Worm (Caenorhabditis elegans) whole organism, late embryonic: ENCODE data around the gene ttr-25.

Experiments
- F13H6.1 ChIP-seq: sonication (generic microtip); optimal IDR thresholded peaks from 2 replicates; lab custom pipeline; 2016; ENCODE audit warnings: missing genetic modification characterization, missing compliant biosample characterization
- T23F11.4 ChIP-seq: fragments of 200-800 bp; sonication (Bioruptor generic); optimal IDR thresholded peaks from 2 replicates; lab custom pipeline; 2018; ENCODE audit warnings: mild to moderate bottlenecking, missing genetic modification characterization, missing compliant biosample characterization
- Y22D7AL.16 ChIP-seq: sonication (generic microtip); optimal IDR thresholded peaks from 2 replicates; lab custom pipeline; 2016; ENCODE audit warnings: missing genetic modification characterization, missing compliant biosample characterization
- ceh-18 ChIP-seq: sonication (generic microtip); optimal IDR thresholded peaks from 2 replicates; lab custom pipeline; 2016; ENCODE audit warnings: missing genetic modification characterization, missing compliant biosample characterization
- ceh-19 ChIP-seq: fragments of 200-800 bp; sonication (Bioruptor generic); optimal IDR thresholded peaks from 2 replicates; lab custom pipeline; 2018; ENCODE audit warnings: mild to moderate bottlenecking, missing genetic modification characterization, missing compliant biosample characterization
- che-1 ChIP-seq: sonication (generic microtip); optimal IDR thresholded peaks from 2 replicates; lab custom pipeline; 2016; ENCODE audit warnings: mild to moderate bottlenecking, missing genetic modification characterization, missing compliant biosample characterization
- dve-1 ChIP-seq: sonication (generic microtip); optimal IDR thresholded peaks from 2 replicates; lab custom pipeline; 2017; ENCODE audit warnings: antibody characterized with exemption, mild to moderate bottlenecking, missing genetic modification characterization, missing compliant biosample characterization
- ets-4 ChIP-seq: sonication (generic microtip); optimal IDR thresholded peaks from 2 replicates; lab custom pipeline; 2016; ENCODE audit warnings: missing genetic modification characterization, missing compliant biosample characterization
- eyg-1 ChIP-seq: sonication (generic microtip); optimal IDR thresholded peaks from 2 replicates; lab custom pipeline; 2016; ENCODE audit warnings: missing genotype, missing genetic modification characterization, missing compliant biosample characterization
- gmeb-2 ChIP-seq: sonication (generic microtip); optimal IDR thresholded peaks from 2 replicates; lab custom pipeline; 2016; ENCODE audit warnings: missing genetic modification characterization, inconsistent platforms, missing compliant biosample characterization
- hlh-30 ChIP-seq: sonication (generic microtip); optimal IDR thresholded peaks from 2 replicates; lab custom pipeline; 2017; ENCODE audit warnings: antibody characterized with exemption, missing genetic modification characterization, missing compliant biosample characterization; ENCODE audit not compliant: insufficient read depth
- pag-3 ChIP-seq: sonication (generic microtip); optimal IDR thresholded peaks from 2 replicates; lab custom pipeline; 2016; ENCODE audit warnings: missing compliant biosample characterization, missing genetic modification characterization, borderline replicate concordance
- pax-1 ChIP-seq: fragments of 150-350 bp; optimal IDR thresholded peaks from 2 replicates; lab custom pipeline; 2014; ENCODE audit warnings: missing biosample characterization, missing genetic modification characterization
- pha-2 ChIP-seq: sonication (generic microtip); optimal IDR thresholded peaks from 2 replicates; lab custom pipeline; 2017; ENCODE audit warnings: mild to moderate bottlenecking, missing genetic modification characterization, missing compliant biosample characterization
- pha-4 ChIP-seq: fragments of 150-350 bp; optimal IDR thresholded peaks from 2 replicates; lab custom pipeline; 2018; ENCODE audit warnings: missing biosample characterization, missing genetic modification reagents, missing genetic modification characterization
- rnt-1 ChIP-seq: sonication (generic microtip); optimal IDR thresholded peaks from 2 replicates; lab custom pipeline; 2016; ENCODE audit warnings: missing genetic modification characterization, missing compliant biosample characterization
- tbx-2 ChIP-seq: sonication (generic microtip); optimal IDR thresholded peaks from 2 replicates; lab custom pipeline; 2016; ENCODE audit warnings: missing genetic modification characterization, missing compliant biosample characterization
- unc-55 ChIP-seq: sonication (generic microtip); optimal IDR thresholded peaks from 2 replicates; lab custom pipeline; 2017; ENCODE audit warnings: missing biosample characterization, missing genetic modification reagents, missing genetic modification characterization
- zip-5 ChIP-seq: sonication (generic microtip); optimal IDR thresholded peaks from 2 replicates; lab custom pipeline; 2016; ENCODE audit warnings: missing genetic modification characterization, missing compliant biosample characterization

Gene ttr-25

ce11 chrV:18592448-18592847 lies 35.9 kb downstream of the ttr-25 start, which contains the start of gene grdn-1:
grdn-1 (plus strand) TSS chrV:18592748.
- TF ChIP-seq pax-1 (tag; lab: Kevin White, UChicago): no peak
- no peak for TF ChIP-seq T23F11.4 (GFP tag; lab: Kevin White, UChicago)
- no peak for TF ChIP-seq unc-55
- no peak for TF ChIP-seq ceh-18 (tag; lab: Kevin White, UChicago)
- TF ChIP-seq pha-4 (tag; lab: Kevin White, UChicago): no peak

DNA sequence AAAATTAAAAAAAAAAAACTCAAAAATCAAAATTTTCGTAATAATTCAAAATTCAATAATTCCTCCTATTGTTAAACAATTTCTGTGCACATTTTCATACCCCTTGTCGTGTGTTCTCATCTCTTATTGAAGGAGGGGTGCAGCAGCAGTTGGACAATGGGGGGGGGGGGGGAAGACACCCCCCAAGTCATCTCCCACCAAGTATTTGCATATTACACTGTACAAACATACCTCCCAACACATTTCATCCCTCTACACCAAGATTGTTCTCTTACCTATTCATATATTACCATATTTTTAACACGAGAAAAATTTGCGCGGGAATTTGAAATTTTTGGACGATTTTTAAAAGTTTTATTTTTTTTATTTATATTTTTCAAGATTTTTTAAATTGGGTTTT lies 39.7 kb downstream of the ttr-25 start:
- peak; percentile 79 for TF ChIP-seq pha-2 (tag; lab: Kevin White, UChicago)
- no peak for TF ChIP-seq tbx-2 (tag; lab: Kevin White, UChicago)

ce11 chrV:18597779-18598178 lies 41.3 kb downstream of the ttr-25 start:
- TF ChIP-seq dve-1 (tag; lab: Kevin White, UChicago) (peak; percentile 16), F13H6.1 (tag; lab: Kevin White, UChicago) (no peak)

- no peak for TF ChIP-seq ceh-19 (GFP tag; lab: Kevin White, UChicago)
- no peak for TF ChIP-seq eyg-1 (tag; lab: Kevin White, UChicago)
- no peak for TF ChIP-seq hlh-30
- no peak for TF ChIP-seq rnt-1 (tag; lab: Kevin White, UChicago)
- no peak for TF ChIP-seq che-1 (tag; lab: Kevin White, UChicago)
- TF ChIP-seq pag-3: no peak
- no peak for TF ChIP-seq ets-4 (tag; lab: Kevin White, UChicago)
- TF ChIP-seq gmeb-2 (tag; lab: Kevin White, UChicago): no peak
- no peak for TF ChIP-seq Y22D7AL.16 (tag; lab: Kevin White, UChicago)
- TF ChIP-seq zip-5 (tag; lab: Kevin White, UChicago): no peak
These were observed 49.0 kb downstream of the ttr-25 start for ce11 chrV:18605510-18605909.
